Fruit fly (Drosophila melanogaster) whole organism, embryonic: ENCODE data around the gene Elba2.

Experiments used
- ATbp ChIP-seq: fragments of 200-800 bp; sonication (Bioruptor generic); optimal IDR thresholded peaks from 2 replicates; lab custom pipeline; 2017; ENCODE audit warnings: missing biosample characterization, mild to moderate bottlenecking, missing genetic modification characterization, missing genetic modification reagents
- Ada2b ChIP-seq: fragments of 200-800 bp; sonication (Bioruptor generic); IDR thresholded peaks from 2 replicates; pipeline ENCODE4 v1.3.6; 2022; ENCODE audit warnings: missing biosample characterization, missing genetic modification characterization
- Antp ChIP-seq: fragments of 200-800 bp; sonication (Bioruptor generic); optimal IDR thresholded peaks from 3 replicates; lab custom pipeline; 2016; ENCODE audit warnings: missing biosample characterization, missing genetic modification characterization
- CG10462 ChIP-seq: fragments of 200-800 bp; sonication (Bioruptor generic); optimal IDR thresholded peaks from 2 replicates; lab custom pipeline; 2016; ENCODE audit warnings: missing biosample characterization, missing genetic modification characterization
- CG11093 ChIP-seq: fragments of 200-800 bp; sonication (Bioruptor generic); IDR thresholded peaks from 3 replicates; pipeline ENCODE4 v1.3.6; 2022; ENCODE audit warnings: missing biosample characterization, missing genetic modification characterization
- CG12155 ChIP-seq: fragments of 200-800 bp; sonication (Bioruptor generic); optimal IDR thresholded peaks from 3 replicates; lab custom pipeline; 2016; ENCODE audit warnings: missing biosample characterization, missing genetic modification characterization
- CG12769 ChIP-seq: fragments of 200-800 bp; sonication (Bioruptor generic); optimal IDR thresholded peaks from 2 replicates; lab custom pipeline; 2019; ENCODE audit warnings: missing biosample characterization, mild to moderate bottlenecking, missing genetic modification characterization, moderate library complexity
- CG13287 ChIP-seq: fragments of 200-800 bp; sonication (Bioruptor generic); IDR thresholded peaks from 2 replicates; pipeline ENCODE4 v1.3.6; 2022; ENCODE audit warnings: missing biosample characterization, missing genetic modification characterization; ENCODE audit not compliant: partially characterized antibody
- CG13894 ChIP-seq: fragments of 200-800 bp; sonication (Bioruptor generic); optimal IDR thresholded peaks from 3 replicates; lab custom pipeline; 2018; ENCODE audit warnings: missing biosample characterization, mild to moderate bottlenecking, missing genetic modification characterization, moderate library complexity
- CG14965 ChIP-seq: fragments of 200-800 bp; sonication (Bioruptor generic); optimal IDR thresholded peaks from 2 replicates; lab custom pipeline; 2016; ENCODE audit warnings: missing biosample characterization, missing genetic modification characterization, borderline replicate concordance
- CG15011 ChIP-seq: fragments of 200-800 bp; sonication (Bioruptor generic); optimal IDR thresholded peaks from 3 replicates; lab custom pipeline; 2018; ENCODE audit warnings: missing biosample characterization, mild to moderate bottlenecking, missing genetic modification characterization
- CG15073 ChIP-seq: fragments of 200-800 bp; sonication (Bioruptor generic); optimal IDR thresholded peaks from 2 replicates; lab custom pipeline; 2016; ENCODE audit warnings: missing biosample characterization, missing genetic modification characterization
- CG15479 ChIP-seq: fragments of 200-800 bp; sonication (Bioruptor generic); optimal IDR thresholded peaks from 3 replicates; lab custom pipeline; 2019; ENCODE audit warnings: missing biosample characterization, mild to moderate bottlenecking, missing genetic modification characterization, moderate library complexity
- CG15696 ChIP-seq: fragments of 200-800 bp; sonication (Bioruptor generic); optimal IDR thresholded peaks from 2 replicates; lab custom pipeline; 2019; ENCODE audit warnings: missing biosample characterization, mild to moderate bottlenecking, missing genetic modification characterization, moderate library complexity
- CG17186 ChIP-seq: fragments of 200-800 bp; sonication (Bioruptor generic); optimal IDR thresholded peaks from 3 replicates; lab custom pipeline; 2017; ENCODE audit warnings: missing biosample characterization, missing genetic modification reagents, missing genetic modification characterization
- CG17802 ChIP-seq: fragments of 200-800 bp; sonication (Bioruptor generic); optimal IDR thresholded peaks from 2 replicates; lab custom pipeline; 2018; ENCODE audit warnings: missing biosample characterization, mild to moderate bottlenecking, missing genetic modification characterization, moderate library complexity
- CG17912 ChIP-seq: fragments of 200-800 bp; sonication (Bioruptor generic); optimal IDR thresholded peaks from 2 replicates; lab custom pipeline; 2018; ENCODE audit warnings: missing biosample characterization, mild to moderate bottlenecking, missing genetic modification characterization
- CG18262 ChIP-seq: fragments of 200-800 bp; optimal IDR thresholded peaks from 3 replicates; lab custom pipeline; 2019; ENCODE audit warnings: missing biosample characterization, mild to moderate bottlenecking, missing genetic modification characterization, moderate library complexity
- CG2120 ChIP-seq: fragments of 200-800 bp; sonication (Bioruptor generic); optimal IDR thresholded peaks from 3 replicates; lab custom pipeline; 2016; ENCODE audit warnings: missing biosample characterization, missing genetic modification characterization
- CG2199 ChIP-seq: fragments of 200-800 bp; sonication (Bioruptor generic); IDR thresholded peaks from 3 replicates; pipeline ENCODE4 v1.3.6; 2022; ENCODE audit warnings: missing biosample characterization, missing genetic modification characterization
- CG2202 ChIP-seq: fragments of 200-800 bp; sonication (Bioruptor generic); optimal IDR thresholded peaks from 2 replicates; lab custom pipeline; 2018; ENCODE audit warnings: missing biosample characterization, mild to moderate bottlenecking, missing genetic modification characterization
- CG30020 ChIP-seq: fragments of 200-800 bp; optimal IDR thresholded peaks from 2 replicates; lab custom pipeline; 2019; ENCODE audit warnings: missing biosample characterization, mild to moderate bottlenecking, missing genetic modification characterization, moderate library complexity
- CG3847 ChIP-seq: fragments of 200-800 bp; sonication (Bioruptor generic); IDR thresholded peaks from 2 replicates; pipeline ENCODE4 v1.3.6; 2022; ENCODE audit warnings: missing biosample characterization, missing genetic modification characterization
- CG6272 ChIP-seq: fragments of 200-800 bp; sonication (Bioruptor generic); IDR thresholded peaks from 2 replicates; pipeline ENCODE4 v1.3.6; 2022; ENCODE audit warnings: missing biosample characterization, missing genetic modification characterization
- CG7987 ChIP-seq: fragments of 200-800 bp; sonication (Bioruptor generic); optimal IDR thresholded peaks from 2 replicates; lab custom pipeline; 2018; ENCODE audit warnings: missing biosample characterization, mild to moderate bottlenecking, missing genetic modification characterization, moderate library complexity
- CG9215 ChIP-seq: fragments of 200-800 bp; sonication (Bioruptor generic); IDR thresholded peaks from 2 replicates; pipeline ENCODE4 v1.3.6; 2022; ENCODE audit warnings: missing biosample characterization, missing genetic modification characterization
- Dek ChIP-seq: fragments of 200-800 bp; sonication (Bioruptor generic); optimal IDR thresholded peaks from 3 replicates; lab custom pipeline; 2019; ENCODE audit warnings: missing biosample characterization, mild to moderate bottlenecking, missing genetic modification characterization, moderate library complexity
- Ets65A ChIP-seq: fragments of 200-800 bp; sonication (Bioruptor generic); peaks from one replicate; lab custom pipeline; 2016; ENCODE audit warnings: missing biosample characterization, missing genetic modification characterization
- HLH54F ChIP-seq: fragments of 200-800 bp; sonication (Bioruptor generic); optimal IDR thresholded peaks from 3 replicates; lab custom pipeline; 2016; ENCODE audit warnings: missing biosample characterization, missing genetic modification characterization
- Hsf ChIP-seq: fragments of 200-800 bp; sonication (Bioruptor generic); optimal IDR thresholded peaks from 3 replicates; lab custom pipeline; 2016; ENCODE audit warnings: missing biosample characterization, missing genetic modification characterization
- Med ChIP-seq: fragments of 200-800 bp; sonication (Bioruptor generic); peaks from one replicate; lab custom pipeline; 2016; ENCODE audit warnings: missing biosample characterization, missing genetic modification characterization, mild to moderate bottlenecking, inconsistent platforms, moderate library complexity
- Oaz ChIP-seq: fragments of 200-800 bp; sonication (Bioruptor generic); IDR thresholded peaks from 2 replicates; pipeline ENCODE4 v1.3.6; 2022; ENCODE audit warnings: missing biosample characterization, missing genetic modification characterization
- Stat92E ChIP-seq, 3 experiments: fragments of >200 bp in 2 of 3; fragments of 200-800 bp in 1 of 3; sonication (Bioruptor generic) in 1 of 3; optimal IDR thresholded peaks; 2 replicates each; lab custom pipeline; 2017 to 2019; ENCODE audit warnings: missing biosample characterization in 3 of 3, missing genetic modification characterization in 3 of 3, mild to moderate bottlenecking in 1 of 3, moderate library complexity in 1 of 3
- TFAM ChIP-seq: fragments of 200-800 bp; sonication (Bioruptor generic); optimal IDR thresholded peaks from 2 replicates; lab custom pipeline; 2017; ENCODE audit warnings: missing biosample characterization, missing genetic modification characterization, inconsistent platforms
- ash1 ChIP-seq: fragments of 200-800 bp; sonication (Bioruptor generic); optimal IDR thresholded peaks from 2 replicates; lab custom pipeline; 2018; ENCODE audit warnings: missing biosample characterization, mild to moderate bottlenecking, missing genetic modification characterization
- ato ChIP-seq: fragments of 200-800 bp; sonication (Bioruptor generic); IDR thresholded peaks from 2 replicates; pipeline ENCODE4 v1.3.6; 2022; ENCODE audit warnings: missing biosample characterization, missing genetic modification characterization; ENCODE audit not compliant: partially characterized antibody
- btn ChIP-seq: fragments of 200-800 bp; sonication (Bioruptor generic); optimal IDR thresholded peaks from 2 replicates; lab custom pipeline; 2016; ENCODE audit warnings: missing biosample characterization, missing genetic modification characterization
- dan ChIP-seq: fragments of 200-800 bp; sonication (Bioruptor generic); IDR thresholded peaks from 2 replicates; pipeline ENCODE4 v1.3.6; 2022; ENCODE audit warnings: missing biosample characterization, missing genetic modification characterization
- gcm2 ChIP-seq: fragments of 200-800 bp; sonication (Bioruptor generic); optimal IDR thresholded peaks from 2 replicates; lab custom pipeline; 2016; ENCODE audit warnings: missing biosample characterization, missing genetic modification characterization
- hkb ChIP-seq, 2 experiments: fragments of 200-800 bp in 1 of 2; fragments of >200 bp in 1 of 2; sonication (Bioruptor generic) in 1 of 2; IDR thresholded peaks in 1 of 2; optimal IDR thresholded peaks in 1 of 2; 2 replicates each; pipeline versions ENCODE4 v1.3.6 to Lab custom; 2017 to 2022; ENCODE audit warnings: missing biosample characterization in 1 of 2, missing genetic modification characterization in 1 of 2
- ind ChIP-seq: fragments of 200-800 bp; sonication (Bioruptor generic); optimal IDR thresholded peaks from 3 replicates; lab custom pipeline; 2016; ENCODE audit warnings: missing biosample characterization, missing genetic modification characterization
- kah ChIP-seq: fragments of 200-800 bp; sonication (Bioruptor generic); optimal IDR thresholded peaks from 2 replicates; lab custom pipeline; 2018; ENCODE audit warnings: missing biosample characterization, mild to moderate bottlenecking, missing genetic modification characterization
- lilli ChIP-seq: fragments of 200-800 bp; sonication (Bioruptor generic); optimal IDR thresholded peaks from 3 replicates; lab custom pipeline; 2016; ENCODE audit warnings: missing biosample characterization, missing genetic modification characterization
- nau ChIP-seq: fragments of 200-800 bp; sonication (Bioruptor generic); optimal IDR thresholded peaks from 3 replicates; lab custom pipeline; 2017; ENCODE audit warnings: missing biosample characterization, mild to moderate bottlenecking, missing genetic modification characterization, missing genetic modification reagents
- nmo ChIP-seq: fragments of 200-800 bp; sonication (Bioruptor generic); optimal IDR thresholded peaks from 2 replicates; lab custom pipeline; 2018; ENCODE audit warnings: missing biosample characterization, mild to moderate bottlenecking, missing genetic modification characterization, moderate library complexity
- pho ChIP-seq: fragments of 200-800 bp; sonication (Bioruptor generic); optimal IDR thresholded peaks from 2 replicates; lab custom pipeline; 2016; ENCODE audit warnings: missing biosample characterization, missing genetic modification characterization
- phol ChIP-seq: fragments of 200-800 bp; sonication (Bioruptor generic); optimal IDR thresholded peaks from 3 replicates; lab custom pipeline; 2018; ENCODE audit warnings: missing biosample characterization, mild to moderate bottlenecking, missing genetic modification characterization, moderate library complexity
- pros ChIP-seq: fragments of 200-800 bp; sonication (Bioruptor generic); optimal IDR thresholded peaks from 3 replicates; lab custom pipeline; 2019; ENCODE audit warnings: missing biosample characterization, mild to moderate bottlenecking, missing genetic modification characterization, moderate library complexity
- sens ChIP-seq: fragments of 200-800 bp; sonication (Bioruptor generic); peaks from one replicate; lab custom pipeline; 2016; ENCODE audit warnings: missing biosample characterization, missing genetic modification characterization

The Elba2 gene

DNA sequence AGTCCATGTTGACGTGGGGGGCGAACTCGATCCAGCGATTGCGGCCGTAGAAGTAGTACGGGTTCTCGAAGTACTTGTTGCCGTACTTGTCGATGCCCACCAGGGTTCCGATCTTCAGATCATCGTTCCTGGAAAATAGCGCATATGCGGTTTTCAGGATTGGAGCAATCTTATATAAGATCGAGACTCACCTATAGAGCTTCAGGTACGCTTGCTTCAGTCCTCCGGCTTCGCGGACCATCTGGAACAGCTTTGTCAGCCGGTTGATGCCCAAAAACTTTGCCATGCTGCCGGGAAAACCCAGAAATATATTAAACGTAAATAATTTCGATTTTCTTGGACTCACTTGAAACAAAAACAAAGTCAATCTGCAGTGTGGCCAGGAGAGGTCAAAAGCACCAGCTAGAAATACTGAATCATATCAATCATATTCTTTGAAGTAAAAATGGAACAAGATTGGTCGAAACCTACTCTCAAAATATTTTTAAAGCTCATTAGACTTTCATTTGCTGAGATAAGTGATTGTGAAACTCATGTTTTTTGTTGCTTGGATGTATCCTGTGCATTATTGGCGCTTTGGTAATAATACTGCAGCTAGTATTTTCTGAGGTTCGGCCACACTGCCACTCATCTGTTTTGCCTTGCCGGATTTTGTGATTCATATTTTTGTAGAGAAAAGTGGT lies 2.3 kb downstream of the Elba2 start, which contains the start of the genes ND-B17.2 and Arpc5 (continued):
- TF ChIP-seq phol (peak; percentile 51), CG17802 (tag; lab: Kevin White, UChicago) (no peak), CG7987 (no peak), CG15479 (no peak), CG14965 (GFP tag; lab: Kevin White, UChicago) (no peak), CG2202 (tag; lab: Kevin White, UChicago) (no peak), CG13287 (GFP tag; lab: Robert Waterston, UW) (peak; percentile 47; the same call in 1 of the 2 replicates), nmo (GFP tag; lab: Kevin White, UChicago) (peak; percentile 56), CG9215 (GFP tag; lab: Robert Waterston, UW) (no peak), CG15073 (GFP tag; lab: Kevin White, UChicago) (no peak), ATbp (GFP tag; lab: Kevin White, UChicago) (no peak), Stat92E (GFP tag; optimal IDR thresholded peaks at IDR 0.05; lab: Kevin White, UChicago) (peak in 1 of 3 experiments; percentile 22), kah (GFP tag; lab: Kevin White, UChicago) (no peak), CG30020 (peak; percentile 38), CG15696 (tag; lab: Kevin White, UChicago) (no peak), ind (GFP tag; lab: Kevin White, UChicago) (no peak), sens (GFP tag; lab: Kevin White, UChicago) (peak; percentile 84), TFAM (no peak), CG13894 (tag; lab: Kevin White, UChicago) (no peak), HLH54F (GFP tag; lab: Kevin White, UChicago) (peak; percentile 17), CG2199 (GFP tag; lab: Robert Waterston, UW) (no peak), CG17912 (no peak), Ets65A (no peak), CG18262 (peak; percentile 29), pho (GFP tag; lab: Kevin White, UChicago) (no peak), lilli (GFP tag; lab: Kevin White, UChicago) (peak; percentile 32), CG10462 (GFP tag; lab: Kevin White, UChicago) (no peak), CG17186 (GFP tag; lab: Kevin White, UChicago) (peak; percentile 70), CG2120 (GFP tag; lab: Kevin White, UChicago) (peak; percentile 22), hkb (optimal IDR thresholded peaks at IDR 0.05; lab: Kevin White, UChicago) (peak; percentile 33), hkb (GFP tag; IDR thresholded peaks at IDR 0.05; lab: Robert Waterston, UW) (no peak), ato (GFP tag; lab: Robert Waterston, UW) (no peak), gcm2 (no peak), Ada2b (no peak), CG12769 (no peak), CG12155 (no peak), Hsf (GFP tag; lab: Kevin White, UChicago) (peak; percentile 16), ash1 (GFP tag; lab: Kevin White, UChicago) (no peak), nau (no peak), CG6272 (no peak), pros (GFP tag; lab: Kevin White, UChicago) (no peak), CG15011 (GFP tag; lab: Kevin White, UChicago) (no peak), Oaz (GFP tag; lab: Robert Waterston, UW) (no peak), CG11093 (GFP tag; lab: Robert Waterston, UW) (no peak), dan (no peak), btn (GFP tag; lab: Kevin White, UChicago) (no peak), Med (GFP tag; lab: Kevin White, UChicago) (peak; percentile 85), CG3847 (GFP tag; lab: Robert Waterston, UW) (peak; percentile 46), Antp (GFP tag; lab: Kevin White, UChicago) (peak; percentile 18), Dek (tag; lab: Kevin White, UChicago) (no peak)
